Worm (Caenorhabditis elegans) whole organism, young adult: ENCODE measurements around the gene nhr-152.
A peak's percentile ranks its signal among the peaks of the same experiment; 100 is the strongest.

Source experiments
- C17E4.6 ChIP-seq: fragments of 200-800 bp; sonication (Bioruptor generic); IDR thresholded peaks from 2 replicates; pipeline ENCODE4 v1.3.6; 2022; ENCODE audit warnings: missing genetic modification reagents, missing genetic modification characterization, missing compliant biosample characterization
- D2030.7 ChIP-seq: fragments of 200-800 bp; sonication (Bioruptor generic); IDR thresholded peaks from 2 replicates; pipeline ENCODE4 v1.3.6; 2022; ENCODE audit warnings: missing genetic modification reagents, missing genetic modification characterization, missing compliant biosample characterization
- F10E7.11 ChIP-seq: sonication (generic microtip); optimal IDR thresholded peaks from 2 replicates; lab custom pipeline; 2017; ENCODE audit warnings: mild to moderate bottlenecking, missing genetic modification characterization, moderate library complexity, missing compliant biosample characterization
- F23B12.7 ChIP-seq: sonication (generic microtip); optimal IDR thresholded peaks from 2 replicates; lab custom pipeline; 2017; ENCODE audit warnings: missing genetic modification characterization, mild to moderate bottlenecking, missing compliant biosample characterization, antibody characterized with exemption, moderate library complexity; ENCODE audit not compliant: insufficient read depth
- F33H1.4 ChIP-seq: fragments of 200-800 bp; sonication (Bioruptor generic); IDR thresholded peaks from 2 replicates; pipeline ENCODE4 v1.3.6; 2022; ENCODE audit warnings: missing genetic modification reagents, missing genetic modification characterization, missing compliant biosample characterization
- F37B4.10 ChIP-seq: fragments of 200-800 bp; sonication (Bioruptor generic); IDR thresholded peaks from 2 replicates; pipeline ENCODE4 v1.3.6; 2022; ENCODE audit warnings: missing genetic modification characterization, missing compliant biosample characterization
- F49E8.2 ChIP-seq: sonication (generic microtip); optimal IDR thresholded peaks from 3 replicates; lab custom pipeline; 2017; ENCODE audit warnings: missing genetic modification characterization, mild to moderate bottlenecking, missing compliant biosample characterization, antibody characterized with exemption, moderate library complexity; ENCODE audit not compliant: insufficient read depth
- F55B11.4 ChIP-seq: sonication (generic microtip); optimal IDR thresholded peaks from 2 replicates; lab custom pipeline; 2016; ENCODE audit warnings: missing compliant biosample characterization, missing genetic modification characterization, borderline replicate concordance; ENCODE audit not compliant: insufficient read depth
- K12H6.12 ChIP-seq: fragments of 200-800 bp; sonication (Bioruptor generic); optimal IDR thresholded peaks from 2 replicates; lab custom pipeline; 2018; ENCODE audit warnings: mild to moderate bottlenecking, missing genetic modification characterization, missing compliant biosample characterization
- T26A5.8 ChIP-seq: sonication (generic microtip); optimal IDR thresholded peaks from 2 replicates; lab custom pipeline; 2016; ENCODE audit warnings: missing genetic modification characterization, missing compliant biosample characterization
- Y56A3A.18 ChIP-seq: fragments of 200-800 bp; sonication (Bioruptor generic); IDR thresholded peaks from 2 replicates; pipeline ENCODE4 v1.3.6; 2022; ENCODE audit warnings: missing genetic modification reagents, missing genetic modification characterization, missing compliant biosample characterization
- Y79H2A.3 ChIP-seq: fragments of 200-800 bp; sonication (Bioruptor generic); conservative IDR thresholded peaks from 2 replicates; pipeline ENCODE4 v1.3.6; 2022; ENCODE audit warnings: missing genetic modification reagents, missing genetic modification characterization, missing compliant biosample characterization
- aptf-2 ChIP-seq: fragments of 200-800 bp; sonication (Bioruptor generic); conservative IDR thresholded peaks from 2 replicates; pipeline ENCODE4 v1.3.6; 2022; ENCODE audit warnings: missing genetic modification reagents, missing genetic modification characterization, missing compliant biosample characterization
- aptf-3 ChIP-seq: fragments of 200-800 bp; sonication (Bioruptor generic); IDR thresholded peaks from 2 replicates; pipeline ENCODE4 v1.3.6; 2022; ENCODE audit warnings: missing genetic modification characterization, missing compliant biosample characterization
- attf-3 ChIP-seq: fragments of 200-800 bp; sonication (Bioruptor generic); conservative IDR thresholded peaks from 2 replicates; pipeline ENCODE4 v1.3.6; 2022; ENCODE audit warnings: missing genetic modification reagents, missing genetic modification characterization, missing compliant biosample characterization
- bed-2 ChIP-seq: fragments of 200-800 bp; sonication (Bioruptor generic); IDR thresholded peaks from 2 replicates; pipeline ENCODE4 v1.3.6; 2022; ENCODE audit warnings: missing genetic modification reagents, missing genetic modification characterization, missing compliant biosample characterization
- cebp-1 ChIP-seq, 2 experiments: fragments of 200-800 bp in 1 of 2; sonication (Bioruptor generic) in 1 of 2; sonication (generic microtip) in 1 of 2; IDR thresholded peaks in 1 of 2; optimal IDR thresholded peaks in 1 of 2; 2 replicates each; pipeline versions ENCODE4 v1.3.6 to Lab custom; 2017 to 2022; ENCODE audit warnings: missing compliant biosample characterization in 2 of 2, missing genetic modification characterization in 2 of 2, mild to moderate bottlenecking in 1 of 2, missing genetic modification reagents in 1 of 2, moderate library complexity in 1 of 2
- ceh-27 ChIP-seq: fragments of 200-800 bp; sonication (Bioruptor generic); optimal IDR thresholded peaks from 2 replicates; lab custom pipeline; 2018; ENCODE audit warnings: mild to moderate bottlenecking, missing genetic modification characterization, moderate library complexity, missing compliant biosample characterization
- efl-1 ChIP-seq: fragments of 150-350 bp; optimal IDR thresholded peaks from 2 replicates; lab custom pipeline; 2014; ENCODE audit warnings: missing biosample characterization, missing genetic modification reagents, missing genetic modification characterization
- egl-44 ChIP-seq: fragments of 200-800 bp; sonication (Bioruptor generic); IDR thresholded peaks from 2 replicates; pipeline ENCODE4 v1.3.6; 2022; ENCODE audit warnings: missing genetic modification reagents, missing genetic modification characterization, missing compliant biosample characterization
- ets-4 ChIP-seq: fragments of 200-800 bp; sonication (Bioruptor generic); optimal IDR thresholded peaks from 2 replicates; lab custom pipeline; 2018; ENCODE audit warnings: mild to moderate bottlenecking, missing genetic modification characterization, missing compliant biosample characterization
- let-526 ChIP-seq: fragments of 200-800 bp; sonication (Bioruptor generic); IDR thresholded peaks from 2 replicates; pipeline ENCODE4 v1.3.6; 2022; ENCODE audit warnings: missing genetic modification reagents, missing genetic modification characterization, missing compliant biosample characterization
- lir-1 ChIP-seq: fragments of 200-800 bp; sonication (Bioruptor generic); conservative IDR thresholded peaks from 2 replicates; pipeline ENCODE4 v1.3.6; 2022; ENCODE audit warnings: missing genetic modification reagents, missing genetic modification characterization, missing compliant biosample characterization
- mes-4 ChIP-seq: sonication (generic microtip); optimal IDR thresholded peaks from 2 replicates; lab custom pipeline; 2016; ENCODE audit warnings: missing genotype, missing genetic modification characterization, missing compliant biosample characterization
- nfya-1 ChIP-seq: sonication (generic microtip); optimal IDR thresholded peaks from 2 replicates; lab custom pipeline; 2017; ENCODE audit warnings: antibody characterized with exemption, missing compliant biosample characterization, missing genetic modification characterization, borderline replicate concordance; ENCODE audit not compliant: insufficient read depth
- nhr-80 ChIP-seq: sonication (generic microtip); optimal IDR thresholded peaks from 2 replicates; lab custom pipeline; 2016; ENCODE audit warnings: missing genetic modification characterization, missing compliant biosample characterization
- rec-8 ChIP-seq, 2 experiments: sonication (generic microtip); optimal IDR thresholded peaks; 2 replicates each; lab custom pipeline; 2016; ENCODE audit warnings: mild to moderate bottlenecking in 2 of 2, missing genetic modification characterization in 2 of 2, missing genetic modification reagents in 2 of 2, missing genotype in 2 of 2, missing biosample characterization in 1 of 2, missing compliant biosample characterization in 1 of 2, moderate library complexity in 1 of 2
- rpc-1 ChIP-seq, 2 experiments: fragments of 150-350 bp in 1 of 2; sonication (generic microtip) in 1 of 2; optimal IDR thresholded peaks; 2 replicates each; lab custom pipeline; 2014 to 2018; ENCODE audit warnings: missing biosample characterization in 1 of 2, missing genetic modification characterization in 1 of 2, missing genetic modification reagents in 1 of 2, missing genotype in 1 of 2
- sdz-38 ChIP-seq: sonication (generic microtip); optimal IDR thresholded peaks from 2 replicates; lab custom pipeline; 2016; ENCODE audit warnings: missing genotype, missing genetic modification characterization, missing compliant biosample characterization
- snpc-1.1 ChIP-seq: sonication (generic microtip); optimal IDR thresholded peaks from 2 replicates; lab custom pipeline; 2017; ENCODE audit warnings: missing genetic modification characterization, mild to moderate bottlenecking, missing compliant biosample characterization, antibody characterized with exemption, moderate library complexity, missing genotype, missing genetic modification reagents; ENCODE audit not compliant: insufficient read depth
- snpc-1.3 ChIP-seq: sonication (generic microtip); optimal IDR thresholded peaks from 2 replicates; lab custom pipeline; 2017; ENCODE audit warnings: missing genetic modification characterization, mild to moderate bottlenecking, missing compliant biosample characterization, antibody characterized with exemption, moderate library complexity, missing genotype, missing genetic modification reagents; ENCODE audit not compliant: insufficient read depth
- tbp1 ChIP-seq: fragments of 200-800 bp; sonication (Bioruptor generic); optimal IDR thresholded peaks from 2 replicates; lab custom pipeline; 2018; ENCODE audit warnings: mild to moderate bottlenecking, missing genetic modification characterization, missing compliant biosample characterization
- unc-130 ChIP-seq: sonication (generic microtip); optimal IDR thresholded peaks from 2 replicates; lab custom pipeline; 2016; ENCODE audit warnings: missing genetic modification reagents, missing genetic modification characterization, missing compliant biosample characterization
- ztf-22 ChIP-seq: fragments of 200-800 bp; sonication (Bioruptor generic); optimal IDR thresholded peaks from 2 replicates; lab custom pipeline; 2018; ENCODE audit warnings: mild to moderate bottlenecking, missing genetic modification characterization, moderate library complexity, missing compliant biosample characterization
- ztf-26 ChIP-seq: sonication (generic microtip); optimal IDR thresholded peaks from 2 replicates; lab custom pipeline; 2017; ENCODE audit warnings: missing genetic modification characterization, missing compliant biosample characterization
- ztf-6 ChIP-seq: fragments of 200-800 bp; sonication (Bioruptor generic); IDR thresholded peaks from 2 replicates; pipeline ENCODE4 v1.3.6; 2022; ENCODE audit warnings: missing genetic modification reagents, missing genetic modification characterization, missing compliant biosample characterization

The nhr-152 gene

DNA sequence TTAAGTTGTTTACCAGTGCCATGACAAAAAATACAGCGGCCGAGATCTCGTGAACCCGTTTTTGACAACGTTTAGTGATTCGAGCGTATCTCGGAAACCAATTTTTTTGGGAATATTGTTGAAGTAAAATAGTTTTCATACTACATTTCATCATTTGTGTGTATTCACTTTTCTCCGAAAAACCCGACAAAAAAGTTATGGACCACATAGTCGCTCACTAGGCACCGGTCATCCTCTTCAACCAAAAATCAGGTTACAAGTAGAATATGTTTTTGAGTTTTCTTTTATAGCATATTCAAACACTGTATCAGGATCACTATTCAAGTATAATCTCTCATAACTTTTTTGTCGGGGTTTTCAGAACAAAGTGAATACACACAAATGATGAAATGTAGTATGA lies 44.4 kb upstream of the nhr-152 start:
- TF ChIP-seq ztf-26 (no peak), nfya-1 (tag; lab: Kevin White, UChicago) (no peak), ztf-22 (no peak), ceh-27 (GFP tag; lab: Kevin White, UChicago) (no peak), C17E4.6 (no peak), F49E8.2 (no peak), ztf-6 (GFP tag; lab: Robert Waterston, UW) (no peak), let-526 (GFP tag; lab: Robert Waterston, UW) (no peak), mes-4 (tag; lab: Kevin White, UChicago) (no peak), ets-4 (no peak), F55B11.4 (tag; lab: Kevin White, UChicago) (no peak), K12H6.12 (tag; lab: Kevin White, UChicago) (no peak), F37B4.10 (GFP tag; lab: Robert Waterston, UW) (no peak), F23B12.7 (no peak), T26A5.8 (tag; lab: Kevin White, UChicago) (no peak), aptf-3 (GFP tag; lab: Robert Waterston, UW) (no peak), F33H1.4 (GFP tag; lab: Robert Waterston, UW) (no peak), snpc-1.3 (tag; lab: Kevin White, UChicago) (no peak), egl-44 (GFP tag; lab: Robert Waterston, UW) (no peak)

DNA sequence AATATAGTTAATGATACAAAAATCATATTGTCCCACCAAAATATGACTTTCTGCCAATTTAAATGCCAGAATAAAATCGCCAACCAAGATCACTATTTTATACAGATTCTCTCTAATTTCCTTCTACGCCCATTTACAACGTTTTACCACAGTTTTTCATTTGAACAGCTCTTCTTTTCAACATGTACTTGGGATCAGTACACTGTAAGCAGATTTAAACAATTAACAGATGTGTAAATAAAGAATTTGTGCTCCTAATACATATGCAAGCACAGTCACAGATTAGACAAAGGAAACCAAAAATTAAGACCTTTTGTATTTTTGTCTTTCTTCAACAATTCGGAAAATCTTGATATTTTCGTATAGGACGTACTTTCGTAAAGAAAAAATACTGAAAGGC lies 42.7 kb upstream of the nhr-152 start, which contains the start of gene F07C4.11:
Gene F07C4.11, minus strand, starts transcription at position 101 of the 400 bp plus-strand sequence.
- no peak for TF ChIP-seq efl-1 (GFP tag; lab: Kevin White, UChicago)
- no peak for TF ChIP-seq egl-44 (GFP tag; lab: Robert Waterston, UW)
- no peak for TF ChIP-seq aptf-3 (GFP tag; lab: Robert Waterston, UW)

DNA sequence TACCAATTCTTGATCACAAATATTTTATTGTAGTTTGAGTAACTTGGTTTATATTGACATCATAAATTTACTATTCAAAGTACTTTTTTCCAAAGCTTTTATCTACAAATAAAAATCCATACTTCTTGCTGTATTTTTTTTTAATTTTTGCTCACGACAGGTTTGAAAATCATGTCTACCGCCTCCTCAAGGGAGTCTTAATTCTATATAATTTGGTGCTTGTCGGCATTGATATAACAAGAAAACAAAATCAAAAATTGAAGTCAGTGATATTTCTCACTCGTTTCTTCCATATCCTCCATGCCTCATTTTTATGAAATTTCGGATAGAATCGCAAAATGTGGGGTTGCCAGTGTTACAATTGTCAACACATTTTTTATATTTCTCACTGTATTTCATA lies 40.7 kb upstream of the nhr-152 start, which contains the start of gene str-47:
Gene str-47, plus strand, starts transcription at position 301 of the 400 bp plus-strand sequence.
- TF ChIP-seq snpc-1.1 (no peak), rec-8 (tag; optimal IDR thresholded peaks at IDR 0.05; lab: Kevin White, UChicago) (no peak), Y79H2A.3 (GFP tag; lab: Robert Waterston, UW) (no peak), D2030.7 (GFP tag; lab: Robert Waterston, UW) (no peak), nhr-80 (tag; lab: Kevin White, UChicago) (no peak), egl-44 (GFP tag; lab: Robert Waterston, UW) (no peak), aptf-2 (no peak), attf-3 (GFP tag; lab: Robert Waterston, UW) (no peak), unc-130 (GFP tag; lab: Kevin White, UChicago) (no peak), bed-2 (GFP tag; lab: Robert Waterston, UW) (no peak), Y56A3A.18 (GFP tag; lab: Robert Waterston, UW) (no peak), cebp-1 (GFP tag; IDR thresholded peaks at IDR 0.05; lab: Robert Waterston, UW) (no peak), cebp-1 (tag; optimal IDR thresholded peaks at IDR 0.05; lab: Kevin White, UChicago) (no peak), F55B11.4 (tag; lab: Kevin White, UChicago) (no peak), ceh-27 (GFP tag; lab: Kevin White, UChicago) (no peak), ets-4 (no peak)

DNA sequence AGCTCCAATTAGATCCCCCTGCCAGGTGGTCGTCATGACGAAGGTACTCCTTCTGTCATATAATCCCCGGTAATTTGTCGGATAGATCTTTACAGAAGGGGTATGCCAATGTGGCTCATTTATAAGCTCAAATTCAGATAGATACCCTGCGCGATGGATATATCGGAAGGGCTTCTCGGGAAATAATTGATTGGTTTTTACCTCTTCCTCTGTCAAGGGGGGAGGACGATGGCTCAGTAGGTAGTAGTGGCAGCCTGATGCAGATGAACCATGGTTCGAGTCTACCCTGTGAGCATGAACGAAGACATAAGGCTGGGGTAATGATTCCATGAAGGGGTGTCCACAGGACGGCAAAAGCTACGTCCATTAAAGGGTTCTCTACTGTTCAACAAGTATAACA lies 39.0 kb upstream of the nhr-152 start:
- TF ChIP-seq tbp1 (GFP tag; lab: Kevin White, UChicago) (no peak), cebp-1 (GFP tag; IDR thresholded peaks at IDR 0.05; lab: Robert Waterston, UW) (no peak), cebp-1 (tag; optimal IDR thresholded peaks at IDR 0.05; lab: Kevin White, UChicago) (no peak), C17E4.6 (no peak), rpc-1 (optimal IDR thresholded peaks at IDR 0.05; lab: Kevin White, UChicago) (no peak), rpc-1 (tag; optimal IDR thresholded peaks at IDR 0.05; lab: Kevin White, UChicago) (peak; percentile 8), lir-1 (GFP tag; lab: Robert Waterston, UW) (no peak), sdz-38 (tag; lab: Kevin White, UChicago) (no peak), F10E7.11 (no peak)
